Worm (Caenorhabditis elegans) whole organism, L3 larva: ENCODE results near the gene F33A8.4.

ENCODE experiments used
- ZK546.5 ChIP-seq: sonication (generic microtip); optimal IDR thresholded peaks from 2 replicates; lab custom pipeline; 2017; ENCODE audit warnings: missing biosample characterization, missing genetic modification characterization
- ama-1 ChIP-seq: fragments of 150-350 bp; optimal IDR thresholded peaks from 2 replicates; lab custom pipeline; 2018
- ceh-28 ChIP-seq: fragments of 150-350 bp; optimal IDR thresholded peaks from 2 replicates; lab custom pipeline; 2014; ENCODE audit warnings: missing biosample characterization, missing genetic modification reagents, missing genetic modification characterization
- ceh-82 ChIP-seq: fragments of 150-350 bp; optimal IDR thresholded peaks from 2 replicates; lab custom pipeline; 2014; ENCODE audit warnings: missing biosample characterization, missing genetic modification characterization
- daf-12 ChIP-seq: fragments of 150-350 bp; optimal IDR thresholded peaks from 2 replicates; lab custom pipeline; 2014; ENCODE audit warnings: missing biosample characterization, missing genetic modification reagents, missing genetic modification characterization
- egl-27 ChIP-seq: sonication (generic microtip); optimal IDR thresholded peaks from 4 replicates; lab custom pipeline; 2017; ENCODE audit warnings: missing biosample characterization, missing genetic modification reagents, missing genetic modification characterization
- egl-5 ChIP-seq: fragments of 150-350 bp; optimal IDR thresholded peaks from 2 replicates; lab custom pipeline; 2017; ENCODE audit warnings: missing biosample characterization, missing genetic modification reagents, missing genetic modification characterization, inconsistent platforms
- elt-1 ChIP-seq: fragments of 150-350 bp; optimal IDR thresholded peaks from 2 replicates; lab custom pipeline; 2014; ENCODE audit warnings: missing biosample characterization, missing genetic modification characterization
- elt-2 ChIP-seq: sonication (generic microtip); optimal IDR thresholded peaks from 2 replicates; lab custom pipeline; 2016; ENCODE audit warnings: missing genetic modification reagents, mild to moderate bottlenecking, missing genetic modification characterization, missing compliant biosample characterization
- elt-3 ChIP-seq, 3 experiments: fragments of 150-350 bp in 1 of 3; sonication (generic microtip) in 2 of 3; optimal IDR thresholded peaks; 2 replicates in 2 of 3; 4 replicates in 1 of 3; lab custom pipeline; 2014 to 2017; ENCODE audit warnings: missing biosample characterization in 3 of 3, missing genetic modification characterization in 3 of 3
- eor-1 ChIP-seq, 2 experiments: fragments of 150-350 bp; optimal IDR thresholded peaks; 2 replicates each; lab custom pipeline; 2014 to 2018; ENCODE audit warnings: missing biosample characterization in 2 of 2, missing genetic modification characterization in 2 of 2
- fkh-10 ChIP-seq: sonication (generic microtip); optimal IDR thresholded peaks from 2 replicates; lab custom pipeline; 2017; ENCODE audit warnings: missing biosample characterization, missing genetic modification reagents, missing genetic modification characterization
- fkh-2 ChIP-seq: fragments of 150-350 bp; optimal IDR thresholded peaks from 2 replicates; lab custom pipeline; 2014; ENCODE audit warnings: missing biosample characterization, missing genetic modification reagents, missing genetic modification characterization
- fos-1 ChIP-seq: fragments of 150-350 bp; optimal IDR thresholded peaks from 2 replicates; lab custom pipeline; 2014; ENCODE audit warnings: missing biosample characterization, missing genetic modification characterization
- hmg-11 ChIP-seq: sonication (generic microtip); optimal IDR thresholded peaks from 2 replicates; lab custom pipeline; 2016; ENCODE audit warnings: missing genetic modification characterization, missing compliant biosample characterization
- jun-1 ChIP-seq: fragments of 150-350 bp; optimal IDR thresholded peaks from 2 replicates; lab custom pipeline; 2014; ENCODE audit warnings: missing biosample characterization, missing genetic modification reagents, missing genetic modification characterization
- lin-15B ChIP-seq: fragments of 150-350 bp; optimal IDR thresholded peaks from 2 replicates; lab custom pipeline; 2014; ENCODE audit warnings: missing biosample characterization, missing genetic modification characterization
- lin-39 ChIP-seq: fragments of 150-350 bp; optimal IDR thresholded peaks from 2 replicates; lab custom pipeline; 2018; ENCODE audit warnings: missing biosample characterization, missing genetic modification reagents, missing genetic modification characterization
- lsy-12 ChIP-seq: sonication (generic microtip); optimal IDR thresholded peaks from 2 replicates; lab custom pipeline; 2016; ENCODE audit warnings: mild to moderate bottlenecking, missing genetic modification characterization, missing compliant biosample characterization
- mdl-1 ChIP-seq: fragments of 150-350 bp; optimal IDR thresholded peaks from 2 replicates; lab custom pipeline; 2014; ENCODE audit warnings: missing biosample characterization, missing genetic modification characterization
- mml-1 ChIP-seq: fragments of 150-350 bp; sonication (generic microtip); optimal IDR thresholded peaks from 3 replicates; lab custom pipeline; 2014; ENCODE audit warnings: missing biosample characterization, missing genetic modification characterization
- nfya-1 ChIP-seq: sonication (generic microtip); optimal IDR thresholded peaks from 2 replicates; lab custom pipeline; 2017; ENCODE audit warnings: missing genetic modification characterization, mild to moderate bottlenecking, missing compliant biosample characterization, antibody characterized with exemption, moderate library complexity; ENCODE audit not compliant: insufficient read depth
- nhr-11 ChIP-seq: fragments of 150-350 bp; optimal IDR thresholded peaks from 2 replicates; lab custom pipeline; 2014; ENCODE audit warnings: missing biosample characterization, missing genetic modification characterization
- nhr-237 ChIP-seq: fragments of 150-350 bp; optimal IDR thresholded peaks from 2 replicates; lab custom pipeline; 2014; ENCODE audit warnings: missing biosample characterization, missing genetic modification characterization
- nhr-25 ChIP-seq: sonication (generic microtip); optimal IDR thresholded peaks from 2 replicates; lab custom pipeline; 2017; ENCODE audit warnings: missing biosample characterization, missing genetic modification characterization
- nhr-28 ChIP-seq: fragments of 150-350 bp; optimal IDR thresholded peaks from 2 replicates; lab custom pipeline; 2014; ENCODE audit warnings: missing biosample characterization, missing genetic modification characterization
- nhr-67 ChIP-seq: fragments of 150-350 bp; optimal IDR thresholded peaks from 2 replicates; lab custom pipeline; 2014; ENCODE audit warnings: missing biosample characterization, missing genetic modification characterization
- nhr-77 ChIP-seq: fragments of 150-350 bp; optimal IDR thresholded peaks from 2 replicates; lab custom pipeline; 2014; ENCODE audit warnings: missing biosample characterization, missing genetic modification characterization
- pha-4 ChIP-seq: fragments of 150-350 bp; optimal IDR thresholded peaks from 2 replicates; lab custom pipeline; 2014; ENCODE audit warnings: missing biosample characterization, missing genetic modification reagents, missing genetic modification characterization
- pqm-1 ChIP-seq: fragments of 150-350 bp; optimal IDR thresholded peaks from 2 replicates; lab custom pipeline; 2017; ENCODE audit warnings: missing biosample characterization, missing genetic modification characterization, inconsistent platforms
- sea-2 ChIP-seq: fragments of 150-350 bp; sonication (generic microtip); optimal IDR thresholded peaks from 4 replicates; lab custom pipeline; 2014; ENCODE audit warnings: missing biosample characterization, missing genetic modification reagents, missing genetic modification characterization
- skn-1 ChIP-seq: fragments of 150-350 bp; optimal IDR thresholded peaks from 2 replicates; lab custom pipeline; 2014; ENCODE audit warnings: missing biosample characterization, missing genetic modification characterization
- snpc-4 ChIP-seq: fragments of 150-350 bp; optimal IDR thresholded peaks from 2 replicates; lab custom pipeline; 2014; ENCODE audit warnings: missing biosample characterization, missing genetic modification characterization
- tbx-2 ChIP-seq: sonication (generic microtip); optimal IDR thresholded peaks from 2 replicates; lab custom pipeline; 2016; ENCODE audit warnings: mild to moderate bottlenecking, missing genetic modification characterization, missing compliant biosample characterization
- unc-39 ChIP-seq: sonication (generic microtip); optimal IDR thresholded peaks from 4 replicates; lab custom pipeline; 2017; ENCODE audit warnings: missing biosample characterization, missing genetic modification characterization
- unc-62 ChIP-seq: fragments of 150-350 bp; sonication (generic microtip); optimal IDR thresholded peaks from 4 replicates; lab custom pipeline; 2014; ENCODE audit warnings: missing biosample characterization, missing genetic modification reagents, missing genetic modification characterization
- zag-1 ChIP-seq: fragments of 150-350 bp; optimal IDR thresholded peaks from 2 replicates; lab custom pipeline; 2014; ENCODE audit warnings: missing biosample characterization, missing genetic modification characterization
- ztf-11 ChIP-seq: fragments of 150-350 bp; optimal IDR thresholded peaks from 2 replicates; lab custom pipeline; 2014; ENCODE audit warnings: missing biosample characterization, missing genetic modification characterization

Gene F33A8.4

DNA sequence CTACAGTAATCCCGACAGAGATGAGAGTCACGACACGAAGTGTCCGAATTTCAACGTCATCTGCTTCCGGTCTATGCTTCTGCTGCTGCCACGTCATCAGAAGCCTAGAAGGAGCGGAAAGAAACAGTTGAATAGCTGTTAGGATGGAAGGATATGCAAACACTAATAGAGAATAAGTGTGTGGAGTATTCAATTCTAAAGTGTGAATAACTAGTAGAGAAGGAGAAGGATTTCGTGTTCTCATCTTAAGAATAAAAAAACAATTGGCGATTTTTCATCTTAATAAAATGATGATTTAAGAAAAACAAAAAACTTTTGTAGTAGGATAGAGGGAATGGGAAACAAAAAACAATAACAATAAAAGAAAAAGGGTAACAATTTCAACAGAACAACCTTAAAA lies 3.0 kb downstream of the F33A8.4 start, which contains the start of gene col-83:
Gene col-83, minus strand, starts transcription at position 101 of the 400 bp plus-strand sequence.
- TF ChIP-seq lin-39 (tag; lab: Kevin White, UChicago) (no peak), egl-5 (tag; lab: Kevin White, UChicago) (no peak), nhr-11 (no peak), zag-1 (tag; lab: Kevin White, UChicago) (no peak), fos-1 (tag; lab: Kevin White, UChicago) (no peak), hmg-11 (tag; lab: Kevin White, UChicago) (no peak), nhr-25 (tag; lab: Kevin White, UChicago) (no peak), tbx-2 (no peak)
- TF ChIP-seq, all 47 proteins: peak for 0

DNA sequence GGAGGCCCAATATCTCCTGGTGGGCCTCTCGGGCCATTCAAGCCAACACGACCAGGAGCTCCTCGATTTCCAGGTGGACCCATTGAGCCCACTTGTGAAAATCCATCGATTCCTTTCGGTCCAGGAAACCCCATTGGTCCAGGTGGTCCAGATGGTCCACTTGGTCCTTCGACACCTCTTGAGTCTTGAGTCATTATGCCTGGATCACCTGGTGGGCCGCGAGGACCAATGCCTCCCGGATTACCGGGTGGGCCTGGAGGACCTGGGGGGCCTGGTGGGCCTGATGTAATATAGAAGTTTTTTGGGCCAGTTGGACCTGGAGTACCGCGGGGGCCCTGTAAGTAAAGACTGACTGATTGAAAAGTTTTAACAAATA lies 4.6 kb downstream of the F33A8.4 start:
- TF ChIP-seq unc-39 (tag; lab: Kevin White, UChicago) (no peak), fkh-2 (tag; lab: Kevin White, UChicago) (no peak), ceh-28 (no peak), daf-12 (tag; lab: Kevin White, UChicago) (no peak)

DNA sequence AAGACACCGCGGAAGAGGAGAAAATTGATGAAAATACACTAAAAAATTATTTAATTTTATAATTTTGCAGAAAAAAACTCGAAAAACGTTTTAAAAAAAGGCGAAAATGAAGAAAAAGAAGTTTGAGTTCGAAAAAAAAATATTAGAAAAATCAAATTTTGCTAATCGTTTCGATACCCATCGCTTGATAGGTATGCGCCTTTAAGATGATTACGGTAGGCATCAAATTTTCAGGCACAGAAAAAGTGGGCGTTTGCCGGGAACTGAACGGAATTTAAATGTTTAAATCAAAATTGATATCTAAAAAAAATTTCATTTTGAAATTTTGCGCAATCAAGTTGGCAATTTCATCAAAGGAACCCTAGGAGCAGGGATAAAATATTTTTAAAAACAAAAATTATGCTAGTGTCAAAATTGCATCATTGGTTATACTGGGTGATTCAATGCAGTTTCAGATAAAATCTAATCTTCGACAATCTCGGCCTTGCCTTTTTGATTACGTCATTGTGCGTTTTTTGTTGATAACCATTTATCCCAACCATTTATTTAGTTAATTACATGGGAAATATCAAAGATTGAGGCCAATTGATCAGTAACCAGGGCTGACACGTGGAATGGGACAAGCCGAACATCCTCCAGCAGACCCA lies 5.2 kb downstream of the F33A8.4 start:
- peak; percentile 86 for TF ChIP-seq elt-1
- TF ChIP-seq mml-1 (tag; lab: Kevin White, UChicago) = no peak
- no peak for TF ChIP-seq sea-2 (GFP tag; lab: Kevin White, UChicago)
- no peak for TF ChIP-seq elt-2
- no peak for TF ChIP-seq elt-3 (tag; optimal IDR thresholded peaks at IDR 0.05; lab: Kevin White, UChicago)
- no peak for TF ChIP-seq mdl-1
- no peak for TF ChIP-seq ceh-82 (tag; lab: Kevin White, UChicago)
- TF ChIP-seq fkh-2 (tag; lab: Kevin White, UChicago) = no peak

DNA sequence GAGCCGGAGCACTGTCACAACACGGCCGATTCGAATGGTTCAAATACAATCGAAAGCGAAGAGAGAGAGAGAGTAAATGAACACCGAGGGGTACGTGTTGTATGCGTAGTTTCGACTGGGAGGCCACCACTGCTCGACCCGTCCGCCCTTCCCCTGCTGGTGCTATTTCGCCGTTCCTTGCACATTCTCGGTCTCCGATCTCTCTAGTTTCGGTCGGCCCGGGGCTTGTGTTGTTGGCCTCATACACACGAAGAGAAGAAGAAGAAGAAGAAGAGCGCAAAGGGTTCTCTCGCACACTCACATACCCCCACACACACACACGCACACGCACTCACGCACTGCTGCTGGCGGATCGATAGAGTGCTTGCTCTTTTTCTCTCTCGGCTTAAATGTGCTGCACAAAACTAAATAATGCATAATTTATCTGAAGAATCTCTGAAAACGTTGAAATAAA lies 5.9 kb downstream of the F33A8.4 start:
- peak; percentile 67 for TF ChIP-seq lin-15B (tag; lab: Kevin White, UChicago)
- TF ChIP-seq nhr-77 = no peak
- TF ChIP-seq mml-1 (tag; lab: Kevin White, UChicago) = no peak
- TF ChIP-seq daf-12 (tag; lab: Kevin White, UChicago) = no peak
- TF ChIP-seq ceh-28 = peak; percentile 78
- TF ChIP-seq nhr-237 (tag; lab: Kevin White, UChicago) = no peak
- TF ChIP-seq skn-1 (tag; lab: Kevin White, UChicago) = peak; percentile 46
- peak; percentile 31 for TF ChIP-seq lsy-12
- TF ChIP-seq snpc-4 (tag; lab: Kevin White, UChicago) = peak; percentile 21
- peak; percentile 94 for TF ChIP-seq hmg-11 (tag; lab: Kevin White, UChicago)
- TF ChIP-seq ztf-11 = peak; percentile 18
- peak; percentile 55 for TF ChIP-seq egl-5 (tag; lab: Kevin White, UChicago)
- TF ChIP-seq elt-2 = peak; percentile 89
- TF ChIP-seq nhr-25 (tag; lab: Kevin White, UChicago) = peak; percentile 24
- TF ChIP-seq mdl-1 = no peak
- no peak for TF ChIP-seq unc-39 (tag; lab: Kevin White, UChicago)
- no peak for TF ChIP-seq nhr-67 (tag; lab: Kevin White, UChicago)
- TF ChIP-seq nfya-1 (tag; lab: Kevin White, UChicago) = peak; percentile 86
- peak; percentile 71 for TF ChIP-seq pqm-1 (tag; lab: Kevin White, UChicago)
- peak; percentile 42 for TF ChIP-seq jun-1 (tag; lab: Kevin White, UChicago)
- peak; percentile 64 for TF ChIP-seq pha-4 (tag; lab: Kevin White, UChicago)
- TF ChIP-seq eor-1 (tag; optimal IDR thresholded peaks at IDR 0.05; lab: Kevin White, UChicago) = no peak
- peak; percentile 86 for TF ChIP-seq lin-39 (tag; lab: Kevin White, UChicago)
- no peak for TF ChIP-seq nhr-28 (tag; lab: Kevin White, UChicago)
- no peak for TF ChIP-seq elt-3 (tag; optimal IDR thresholded peaks at IDR 0.05; lab: Kevin White, UChicago)
- peak; percentile 52 for TF ChIP-seq egl-27 (tag; lab: Kevin White, UChicago)
- peak; percentile 23 for TF ChIP-seq tbx-2
- no peak for TF ChIP-seq nhr-11
- peak; percentile 25 for TF ChIP-seq sea-2 (GFP tag; lab: Kevin White, UChicago)
- TF ChIP-seq unc-62 = peak; percentile 19
- no peak for TF ChIP-seq ZK546.5 (tag; lab: Kevin White, UChicago)
- TF ChIP-seq zag-1 (tag; lab: Kevin White, UChicago) = no peak
- no peak for TF ChIP-seq ama-1
- peak; percentile 45 for TF ChIP-seq fkh-10
- TF ChIP-seq, all 47 proteins: peak for 20
